Fruit fly (Drosophila melanogaster) whole organism, pupa: ENCODE results near the gene CG5674.

Source experiments
- CG10348 ChIP-seq: fragments of 200-800 bp; sonication (Bioruptor generic); IDR thresholded peaks from 2 replicates; pipeline ENCODE4 v1.3.6; 2022; ENCODE audit warnings: missing biosample characterization, missing genetic modification characterization
- CG13204 ChIP-seq: fragments of 200-800 bp; sonication (Bioruptor generic); optimal IDR thresholded peaks from 2 replicates; lab custom pipeline; 2018; ENCODE audit warnings: missing biosample characterization, mild to moderate bottlenecking, missing genetic modification characterization, moderate library complexity
- CG14655 ChIP-seq: fragments of 200-800 bp; sonication (Bioruptor generic); optimal IDR thresholded peaks from 3 replicates; lab custom pipeline; 2017; ENCODE audit warnings: mild to moderate bottlenecking, missing biosample characterization, missing genetic modification reagents, missing genetic modification characterization
- CG15710 ChIP-seq: fragments of 200-800 bp; sonication (Bioruptor generic); optimal IDR thresholded peaks from 2 replicates; lab custom pipeline; 2018; ENCODE audit warnings: missing biosample characterization, mild to moderate bottlenecking, missing genetic modification characterization, moderate library complexity
- CG17806 ChIP-seq: fragments of 200-800 bp; sonication (Bioruptor generic); optimal IDR thresholded peaks from 2 replicates; lab custom pipeline; 2018; ENCODE audit warnings: missing biosample characterization, mild to moderate bottlenecking, missing genetic modification characterization, moderate library complexity
- CG4496 ChIP-seq: fragments of 200-800 bp; sonication (Bioruptor generic); IDR thresholded peaks from 3 replicates; pipeline ENCODE4 v1.3.6; 2022; ENCODE audit warnings: missing biosample characterization, missing genetic modification characterization
- CG8159 ChIP-seq: fragments of 200-800 bp; sonication (Bioruptor generic); optimal IDR thresholded peaks from 3 replicates; lab custom pipeline; 2018; ENCODE audit warnings: missing biosample characterization, mild to moderate bottlenecking, missing genetic modification characterization, moderate library complexity
- CG8301 ChIP-seq: fragments of 200-800 bp; sonication (Bioruptor generic); optimal IDR thresholded peaks from 2 replicates; lab custom pipeline; 2018; ENCODE audit warnings: missing biosample characterization, mild to moderate bottlenecking, missing genetic modification characterization
- CG9948 ChIP-seq: fragments of 200-800 bp; sonication (Bioruptor generic); optimal IDR thresholded peaks from 2 replicates; lab custom pipeline; 2018; ENCODE audit warnings: missing biosample characterization, mild to moderate bottlenecking, missing genetic modification characterization, moderate library complexity
- D1 ChIP-seq: fragments of 200-800 bp; sonication (Bioruptor generic); optimal IDR thresholded peaks from 2 replicates; lab custom pipeline; 2018; ENCODE audit warnings: missing biosample characterization, mild to moderate bottlenecking, missing genetic modification characterization, moderate library complexity
- EcR ChIP-seq: fragments of 200-800 bp; sonication (Bioruptor generic); optimal IDR thresholded peaks from 3 replicates; lab custom pipeline; 2019; ENCODE audit warnings: missing biosample characterization, missing genetic modification characterization, mild to moderate bottlenecking, moderate library complexity, missing genetic modification reagents
- Pif1A ChIP-seq: fragments of 200-800 bp; sonication (Bioruptor generic); optimal IDR thresholded peaks from 3 replicates; lab custom pipeline; 2016; ENCODE audit warnings: missing biosample characterization, missing genetic modification characterization
- Pif1B ChIP-seq: fragments of 200-800 bp; sonication (Bioruptor generic); optimal IDR thresholded peaks from 3 replicates; lab custom pipeline; 2016; ENCODE audit warnings: missing biosample characterization, missing genetic modification characterization
- Snoo ChIP-seq: fragments of 200-800 bp; sonication (Bioruptor generic); optimal IDR thresholded peaks from 3 replicates; lab custom pipeline; 2017; ENCODE audit warnings: missing biosample characterization, mild to moderate bottlenecking, missing genetic modification characterization, inconsistent platforms
- fd96Ca ChIP-seq: fragments of 200-800 bp; sonication (Bioruptor generic); IDR thresholded peaks from 3 replicates; pipeline ENCODE4 v1.3.6; 2022; ENCODE audit warnings: missing biosample characterization, missing genetic modification characterization
- rn ChIP-seq: fragments of 200-800 bp; sonication (Bioruptor generic); IDR thresholded peaks from 2 replicates; pipeline ENCODE4 v1.3.6; 2022; ENCODE audit warnings: missing biosample characterization, missing genetic modification characterization

The CG5674 gene

DNA sequence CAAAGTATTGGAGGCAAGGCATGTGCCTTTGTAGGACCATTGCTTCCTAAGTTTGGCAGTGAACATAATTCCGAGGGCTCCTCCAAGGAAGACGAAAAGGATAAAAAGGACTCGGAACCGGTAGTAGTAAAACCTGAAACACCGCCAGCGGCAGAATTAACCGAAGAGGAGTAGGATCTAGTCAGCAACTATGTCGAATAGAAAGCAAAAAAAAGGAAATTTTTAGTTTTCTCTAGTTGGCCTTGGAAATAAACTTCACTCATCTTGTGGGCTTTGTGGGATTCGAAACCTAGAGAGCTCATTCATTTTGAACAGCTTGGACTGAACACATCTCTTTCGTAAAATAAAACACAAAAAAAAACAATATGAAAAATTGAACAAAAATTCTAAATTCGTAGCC is 45.5 kb downstream of the CG5674 start, which contains the start of gene CG31740:
Gene CG31740, plus strand, starts transcription at position 301 of the 400 bp plus-strand sequence.
- no peak for TF ChIP-seq D1
- TF ChIP-seq Pif1A (GFP tag; lab: Kevin White, UChicago), result no peak
- no peak for TF ChIP-seq Pif1B (GFP tag; lab: Kevin White, UChicago)
- no peak for TF ChIP-seq CG9948 (tag; lab: Kevin White, UChicago)

- TF ChIP-seq CG4496 (no peak), D1 (no peak), CG8159 (tag; lab: Kevin White, UChicago) (no peak), EcR (GFP tag; lab: Kevin White, UChicago) (no peak), CG15710 (no peak), CG14655 (no peak), Snoo (tag; lab: Kevin White, UChicago) (no peak), Pif1A (GFP tag; lab: Kevin White, UChicago) (no peak), CG10348 (GFP tag; lab: Robert Waterston, UW) (no peak), fd96Ca (GFP tag; lab: Robert Waterston, UW) (no peak), rn (GFP tag; lab: Robert Waterston, UW) (no peak), CG8301 (tag; lab: Kevin White, UChicago) (no peak), CG17806 (tag; lab: Kevin White, UChicago) (no peak)
- TF ChIP-seq, all 21 proteins: peak for 0
These were observed 46.5 kb downstream of the CG5674 start for dm6 chr2L:18009672-18010071.

- TF ChIP-seq CG9948 (tag; lab: Kevin White, UChicago), result no peak
- TF ChIP-seq, all 21 proteins: peak for 0
These were observed 48.2 kb downstream of the CG5674 start, which contains the start of gene elfless for dm6 chr2L:18011375-18011774. elfless (minus strand) TSS chr2L:18011475.

dm6 chr2L:18012168-18012567 is 49.0 kb downstream of the CG5674 start, which contains the start of gene rdo:
rdo (plus strand) TSS chr2L:18012380.
- no peak for TF ChIP-seq CG13204 (GFP tag; lab: Kevin White, UChicago)
- peak; percentile 68; the same call in 2 of the 3 replicates for TF ChIP-seq CG4496
